Worm (Caenorhabditis elegans) whole organism, young adult: ENCODE results near the gene F59B8.1.

Experiments used
- B0019.2 ChIP-seq: fragments of 200-800 bp; sonication (Bioruptor generic); conservative IDR thresholded peaks from 2 replicates; pipeline ENCODE4 v1.3.6; 2022; ENCODE audit warnings: missing genetic modification reagents, missing genetic modification characterization, missing compliant biosample characterization
- B0035.1 ChIP-seq: sonication (generic microtip); optimal IDR thresholded peaks from 2 replicates; lab custom pipeline; 2016; ENCODE audit warnings: missing genetic modification characterization, mild to moderate bottlenecking, missing compliant biosample characterization, missing genotype, missing genetic modification reagents
- B0336.3 ChIP-seq: fragments of 200-800 bp; sonication (Bioruptor generic); IDR thresholded peaks from 2 replicates; pipeline ENCODE4 v1.3.6; 2022; ENCODE audit warnings: missing genetic modification characterization, missing compliant biosample characterization
- C06A6.2 ChIP-seq: fragments of 200-800 bp; sonication (Bioruptor generic); conservative IDR thresholded peaks from 2 replicates; pipeline ENCODE4 v1.3.6; 2022; ENCODE audit warnings: missing genetic modification characterization, missing compliant biosample characterization
- C17E4.6 ChIP-seq: fragments of 200-800 bp; sonication (Bioruptor generic); IDR thresholded peaks from 2 replicates; pipeline ENCODE4 v1.3.6; 2022; ENCODE audit warnings: missing genetic modification reagents, missing genetic modification characterization, missing compliant biosample characterization
- F23B12.7 ChIP-seq: sonication (generic microtip); optimal IDR thresholded peaks from 2 replicates; lab custom pipeline; 2017; ENCODE audit warnings: missing genetic modification characterization, mild to moderate bottlenecking, missing compliant biosample characterization, antibody characterized with exemption, moderate library complexity; ENCODE audit not compliant: insufficient read depth
- F33H1.4 ChIP-seq: fragments of 200-800 bp; sonication (Bioruptor generic); IDR thresholded peaks from 2 replicates; pipeline ENCODE4 v1.3.6; 2022; ENCODE audit warnings: missing genetic modification reagents, missing genetic modification characterization, missing compliant biosample characterization
- K12H6.12 ChIP-seq: fragments of 200-800 bp; sonication (Bioruptor generic); optimal IDR thresholded peaks from 2 replicates; lab custom pipeline; 2018; ENCODE audit warnings: mild to moderate bottlenecking, missing genetic modification characterization, missing compliant biosample characterization
- T26A5.8 ChIP-seq: sonication (generic microtip); optimal IDR thresholded peaks from 2 replicates; lab custom pipeline; 2016; ENCODE audit warnings: missing genetic modification characterization, missing compliant biosample characterization
- Y53G8AR.9 ChIP-seq: fragments of 200-800 bp; sonication (Bioruptor generic); conservative IDR thresholded peaks from 2 replicates; pipeline ENCODE4 v1.3.6; 2022; ENCODE audit warnings: missing genetic modification reagents, missing genetic modification characterization, missing compliant biosample characterization
- Y95B8A.8 ChIP-seq: fragments of 200-800 bp; sonication (Bioruptor generic); IDR thresholded peaks from 2 replicates; pipeline ENCODE4 v1.3.6; 2022; ENCODE audit warnings: missing genetic modification reagents, missing genetic modification characterization, missing compliant biosample characterization
- akir-1 ChIP-seq: fragments of 200-800 bp; sonication (Bioruptor generic); optimal IDR thresholded peaks from 2 replicates; lab custom pipeline; 2018; ENCODE audit warnings: mild to moderate bottlenecking, missing genetic modification characterization, moderate library complexity, missing compliant biosample characterization
- aptf-2 ChIP-seq: fragments of 200-800 bp; sonication (Bioruptor generic); conservative IDR thresholded peaks from 2 replicates; pipeline ENCODE4 v1.3.6; 2022; ENCODE audit warnings: missing genetic modification reagents, missing genetic modification characterization, missing compliant biosample characterization
- attf-5 ChIP-seq: fragments of 200-800 bp; sonication (Bioruptor generic); optimal IDR thresholded peaks from 2 replicates; lab custom pipeline; 2018; ENCODE audit warnings: mild to moderate bottlenecking, missing genetic modification characterization, missing compliant biosample characterization
- ceh-100 ChIP-seq: fragments of 200-800 bp; sonication (Bioruptor generic); IDR thresholded peaks from 2 replicates; pipeline ENCODE4 v1.3.6; 2022; ENCODE audit warnings: missing genetic modification reagents, missing genetic modification characterization, missing compliant biosample characterization
- ceh-91 ChIP-seq: fragments of 200-800 bp; sonication (Bioruptor generic); IDR thresholded peaks from 2 replicates; pipeline ENCODE4 v1.3.6; 2022; ENCODE audit warnings: missing genetic modification reagents, missing genetic modification characterization, missing compliant biosample characterization
- die-1 ChIP-seq: sonication (generic microtip); optimal IDR thresholded peaks from 2 replicates; lab custom pipeline; 2016; ENCODE audit warnings: missing genotype, mild to moderate bottlenecking, missing genetic modification characterization, missing compliant biosample characterization
- dpl-1 ChIP-seq: fragments of 150-350 bp; optimal IDR thresholded peaks from 2 replicates; lab custom pipeline; 2014; ENCODE audit warnings: missing biosample characterization, missing genetic modification reagents, missing genetic modification characterization
- efl-1 ChIP-seq: fragments of 150-350 bp; optimal IDR thresholded peaks from 2 replicates; lab custom pipeline; 2014; ENCODE audit warnings: missing biosample characterization, missing genetic modification reagents, missing genetic modification characterization
- egl-44 ChIP-seq: fragments of 200-800 bp; sonication (Bioruptor generic); IDR thresholded peaks from 2 replicates; pipeline ENCODE4 v1.3.6; 2022; ENCODE audit warnings: missing genetic modification reagents, missing genetic modification characterization, missing compliant biosample characterization
- gei-17 ChIP-seq: fragments of 200-800 bp; sonication (Bioruptor generic); optimal IDR thresholded peaks from 2 replicates; lab custom pipeline; 2018; ENCODE audit warnings: mild to moderate bottlenecking, missing genetic modification characterization, missing compliant biosample characterization
- hmg-1.2 ChIP-seq: fragments of 200-800 bp; sonication (Bioruptor generic); IDR thresholded peaks from 2 replicates; pipeline ENCODE4 v1.3.6; 2022; ENCODE audit warnings: missing genetic modification reagents, missing genetic modification characterization, missing compliant biosample characterization
- hmg-20 ChIP-seq: fragments of 200-800 bp; sonication (Bioruptor generic); IDR thresholded peaks from 2 replicates; pipeline ENCODE4 v1.3.6; 2022; ENCODE audit warnings: missing genetic modification reagents, missing genetic modification characterization, missing compliant biosample characterization
- hrde-1 ChIP-seq: sonication (generic microtip); optimal IDR thresholded peaks from 2 replicates; lab custom pipeline; 2016; ENCODE audit warnings: missing genetic modification characterization, mild to moderate bottlenecking, missing compliant biosample characterization, moderate library complexity, missing genotype, missing genetic modification reagents, borderline replicate concordance
- hsf-1 ChIP-seq: fragments of 200-800 bp; sonication (Bioruptor generic); IDR thresholded peaks from 2 replicates; pipeline ENCODE4 v1.3.6; 2022; ENCODE audit warnings: missing genetic modification reagents, missing genetic modification characterization, missing compliant biosample characterization
- let-607 ChIP-seq, 2 experiments: fragments of 200-800 bp in 1 of 2; sonication (Bioruptor generic) in 1 of 2; sonication (generic microtip) in 1 of 2; optimal IDR thresholded peaks; 2 replicates each; lab custom pipeline; 2016 to 2018; ENCODE audit warnings: mild to moderate bottlenecking in 2 of 2, missing compliant biosample characterization in 2 of 2, missing genetic modification characterization in 2 of 2, moderate library complexity in 2 of 2, missing genotype in 1 of 2
- lin-26 ChIP-seq: fragments of 200-800 bp; sonication (Bioruptor generic); IDR thresholded peaks from 2 replicates; pipeline ENCODE4 v1.3.6; 2022; ENCODE audit warnings: missing genetic modification reagents, missing genetic modification characterization, missing compliant biosample characterization
- lin-54 ChIP-seq: fragments of 200-800 bp; sonication (Bioruptor generic); optimal IDR thresholded peaks from 2 replicates; lab custom pipeline; 2018; ENCODE audit warnings: mild to moderate bottlenecking, missing genetic modification characterization, missing compliant biosample characterization
- madf-10 ChIP-seq: sonication (generic microtip); optimal IDR thresholded peaks from 2 replicates; lab custom pipeline; 2016; ENCODE audit warnings: mild to moderate bottlenecking, missing genetic modification characterization, missing compliant biosample characterization
- madf-6 ChIP-seq: fragments of 200-800 bp; sonication (Bioruptor generic); IDR thresholded peaks from 2 replicates; pipeline ENCODE4 v1.3.6; 2022; ENCODE audit warnings: missing genetic modification reagents, missing genetic modification characterization, missing compliant biosample characterization
- mel-28 ChIP-seq: sonication (generic microtip); optimal IDR thresholded peaks from 2 replicates; lab custom pipeline; 2016; ENCODE audit warnings: borderline replicate concordance, mild to moderate bottlenecking, missing genetic modification characterization, missing compliant biosample characterization
- nfya-2 ChIP-seq: fragments of 200-800 bp; sonication (Bioruptor generic); IDR thresholded peaks from 2 replicates; pipeline ENCODE4 v1.3.6; 2022; ENCODE audit warnings: missing genetic modification reagents, missing genetic modification characterization, missing compliant biosample characterization
- nhr-80 ChIP-seq: sonication (generic microtip); optimal IDR thresholded peaks from 2 replicates; lab custom pipeline; 2016; ENCODE audit warnings: missing genetic modification characterization, missing compliant biosample characterization
- nhr-90 ChIP-seq: sonication (generic microtip); optimal IDR thresholded peaks from 2 replicates; lab custom pipeline; 2016; ENCODE audit warnings: missing genotype, mild to moderate bottlenecking, missing genetic modification characterization, missing compliant biosample characterization
- pbrm-1 ChIP-seq: fragments of 200-800 bp; sonication (Bioruptor generic); IDR thresholded peaks from 2 replicates; pipeline ENCODE4 v1.3.6; 2022; ENCODE audit warnings: missing genetic modification reagents, missing genetic modification characterization, missing compliant biosample characterization
- pha-4 ChIP-seq: fragments of 150-350 bp; sonication (generic microtip); optimal IDR thresholded peaks from 2 replicates; lab custom pipeline; 2014; ENCODE audit warnings: missing biosample characterization, missing genetic modification reagents, missing genetic modification characterization
- rcor-1 ChIP-seq: fragments of 200-800 bp; sonication (Bioruptor generic); IDR thresholded peaks from 2 replicates; pipeline ENCODE4 v1.3.6; 2022; ENCODE audit warnings: missing genetic modification reagents, missing genetic modification characterization, missing compliant biosample characterization
- repo-1 ChIP-seq: sonication (generic microtip); optimal IDR thresholded peaks from 2 replicates; lab custom pipeline; 2017; ENCODE audit warnings: mild to moderate bottlenecking, missing genetic modification characterization, missing compliant biosample characterization
- snpc-1.1 ChIP-seq: sonication (generic microtip); optimal IDR thresholded peaks from 2 replicates; lab custom pipeline; 2017; ENCODE audit warnings: missing genetic modification characterization, mild to moderate bottlenecking, missing compliant biosample characterization, antibody characterized with exemption, moderate library complexity, missing genotype, missing genetic modification reagents; ENCODE audit not compliant: insufficient read depth
- snpc-1.3 ChIP-seq: sonication (generic microtip); optimal IDR thresholded peaks from 2 replicates; lab custom pipeline; 2017; ENCODE audit warnings: missing genetic modification characterization, mild to moderate bottlenecking, missing compliant biosample characterization, antibody characterized with exemption, moderate library complexity, missing genotype, missing genetic modification reagents; ENCODE audit not compliant: insufficient read depth
- tlf-1 ChIP-seq: fragments of 200-800 bp; sonication (Bioruptor generic); optimal IDR thresholded peaks from 2 replicates; lab custom pipeline; 2018; ENCODE audit warnings: mild to moderate bottlenecking, missing genetic modification characterization, missing compliant biosample characterization
- zfh-2 ChIP-seq: fragments of 200-800 bp; sonication (Bioruptor generic); conservative IDR thresholded peaks from 2 replicates; pipeline ENCODE4 v1.3.6; 2022; ENCODE audit warnings: missing genetic modification reagents, missing genetic modification characterization, missing compliant biosample characterization
- ztf-25 ChIP-seq: fragments of 200-800 bp; sonication (Bioruptor generic); IDR thresholded peaks from 2 replicates; pipeline ENCODE4 v1.3.6; 2022; ENCODE audit warnings: missing genetic modification reagents, missing genetic modification characterization, missing compliant biosample characterization
- ztf-28 ChIP-seq: fragments of 200-800 bp; sonication (Bioruptor generic); IDR thresholded peaks from 2 replicates; pipeline ENCODE4 v1.3.6; 2022; ENCODE audit warnings: missing genetic modification reagents, missing genetic modification characterization, missing compliant biosample characterization

Gene F59B8.1

DNA sequence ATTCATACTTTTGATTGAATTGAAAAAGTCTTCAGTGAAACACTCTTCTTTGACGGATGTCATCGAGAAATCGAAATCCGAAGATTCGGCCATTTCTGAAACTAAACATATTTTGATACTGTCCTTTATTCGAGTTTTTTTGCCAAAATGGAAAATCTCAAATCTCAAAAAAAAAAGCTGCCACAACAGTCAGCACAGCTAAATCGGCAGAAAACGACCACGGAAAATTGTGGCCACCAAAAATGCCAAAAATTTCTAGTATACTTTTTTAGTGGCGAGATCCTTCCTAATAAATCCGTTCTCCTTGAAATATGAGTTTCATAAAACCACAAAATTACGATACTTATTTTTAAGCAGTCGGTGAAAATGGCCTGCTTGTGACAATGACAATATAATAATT, 15.9 kb downstream of the F59B8.1 start, which contains the start of gene F38E11.9:
F38E11.9 (minus strand) TSS at position 101 of the 400 bp plus-strand sequence.
- TF ChIP-seq gei-17 (GFP tag; lab: Kevin White, UChicago): no peak
- no peak for TF ChIP-seq T26A5.8
- TF ChIP-seq ceh-100 (GFP tag; lab: Robert Waterston, UW): no peak
- TF ChIP-seq pbrm-1: no peak
- no peak for TF ChIP-seq hmg-20 (GFP tag; lab: Robert Waterston, UW)
- TF ChIP-seq pha-4 (tag; lab: Kevin White, UChicago): no peak
- TF ChIP-seq akir-1 (GFP tag; lab: Kevin White, UChicago): no peak
- TF ChIP-seq, all 124 proteins: peak for 0

DNA sequence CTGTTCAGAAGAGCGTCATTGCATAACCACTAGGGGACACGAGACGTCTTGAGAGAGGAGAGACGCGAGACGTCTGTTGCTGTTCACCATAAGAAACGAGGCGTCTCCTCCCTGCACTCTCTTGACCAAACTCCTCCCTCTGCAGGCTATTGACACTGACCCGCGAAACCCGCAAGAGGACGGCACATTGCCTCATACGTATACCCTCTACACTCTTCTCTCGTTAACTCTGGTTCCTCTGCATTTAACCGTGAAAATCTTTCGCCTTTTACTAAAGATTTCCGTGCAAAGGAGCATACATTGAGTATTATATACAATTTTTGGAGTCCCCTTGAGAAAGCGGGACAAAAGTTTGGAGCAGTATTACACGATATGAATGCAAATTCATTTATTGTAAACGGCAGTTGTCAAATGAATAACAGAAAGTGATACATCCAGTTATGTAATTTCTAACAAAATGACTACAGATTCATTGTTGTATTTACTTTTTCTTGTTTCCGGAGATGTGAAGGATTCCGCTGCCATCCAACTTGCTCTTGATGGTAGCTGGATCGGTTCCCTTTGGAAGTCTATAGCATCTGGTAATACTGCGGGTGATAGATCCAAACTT, 16.5 kb downstream of the F59B8.1 start:
- TF ChIP-seq snpc-1.1 (tag; lab: Kevin White, UChicago) (peak; percentile 97), aptf-2 (GFP tag; lab: Robert Waterston, UW) (peak; percentile 33; the same call in 1 of the 2 replicates), mel-28 (tag; lab: Kevin White, UChicago) (peak; percentile 78), F33H1.4 (GFP tag; lab: Robert Waterston, UW) (peak; percentile 71), hrde-1 (tag; lab: Kevin White, UChicago) (peak; percentile 31), ceh-91 (GFP tag; lab: Robert Waterston, UW) (peak; percentile 53), nhr-80 (tag; lab: Kevin White, UChicago) (peak; percentile 85), nhr-90 (tag; lab: Kevin White, UChicago) (peak; percentile 42), B0336.3 (GFP tag; lab: Robert Waterston, UW) (peak; percentile 95), hsf-1 (GFP tag; lab: Robert Waterston, UW) (peak; percentile 57; the same call in 1 of the 2 replicates), ztf-25 (GFP tag; lab: Robert Waterston, UW) (0 out of 2 replicates have a peak, but pooled peaks have one; percentile 10), ztf-28 (GFP tag; lab: Robert Waterston, UW) (0 out of 2 replicates have a peak, but pooled peaks have one; percentile 66), C17E4.6 (GFP tag; lab: Robert Waterston, UW) (peak; percentile 65), B0019.2 (GFP tag; lab: Robert Waterston, UW) (peak; percentile 56; the same call in 1 of the 2 replicates), C06A6.2 (GFP tag; lab: Robert Waterston, UW) (peak; percentile 60; the same call in 1 of the 2 replicates), tlf-1 (GFP tag; lab: Kevin White, UChicago) (peak; percentile 81), die-1 (tag; lab: Kevin White, UChicago) (peak; percentile 73), rcor-1 (GFP tag; lab: Robert Waterston, UW) (peak; percentile 85), attf-5 (GFP tag; lab: Kevin White, UChicago) (peak; percentile 84), B0035.1 (tag; lab: Kevin White, UChicago) (peak; percentile 58), madf-10 (tag; lab: Kevin White, UChicago) (peak; percentile 84), dpl-1 (GFP tag; lab: Kevin White, UChicago) (peak; percentile 3), F23B12.7 (tag; lab: Kevin White, UChicago) (peak; percentile 95), repo-1 (tag; lab: Kevin White, UChicago) (peak; percentile 88), Y53G8AR.9 (GFP tag; lab: Robert Waterston, UW) (peak; percentile 79), let-607 (tag; optimal IDR thresholded peaks at IDR 0.05; lab: Kevin White, UChicago) (peak in 1 of 2 experiments; percentile 66), nfya-2 (GFP tag; lab: Robert Waterston, UW) (0 out of 2 replicates have a peak, but pooled peaks have one; percentile 66), zfh-2 (no peak), lin-54 (GFP tag; lab: Kevin White, UChicago) (peak; percentile 83), efl-1 (GFP tag; lab: Kevin White, UChicago) (peak; percentile 47), lin-26 (GFP tag; lab: Robert Waterston, UW) (peak; percentile 57; the same call in 1 of the 2 replicates), hmg-1.2 (GFP tag; lab: Robert Waterston, UW) (peak; percentile 92), gei-17 (GFP tag; lab: Kevin White, UChicago) (peak; percentile 67), K12H6.12 (peak; percentile 83), Y95B8A.8 (GFP tag; lab: Robert Waterston, UW) (peak; percentile 75; the same call in 1 of the 2 replicates), madf-6 (peak; percentile 79), egl-44 (GFP tag; lab: Robert Waterston, UW) (peak; percentile 81), snpc-1.3 (tag; lab: Kevin White, UChicago) (peak; percentile 91)
